Fruit fly (Drosophila melanogaster) S2 (cell line): ENCODE data around the gene Rel.

Experiments used
- CG8478 ChIP-seq: fragments of >200 bp; optimal IDR thresholded peaks from 2 replicates; lab custom pipeline; 2018
- CTCF ChIP-seq, 2 experiments: fragments of >200 bp; optimal IDR thresholded peaks; 2 replicates each; lab custom pipeline; 2018

dm6 chr3R:9051937-9052680 is 4.3 kb upstream of the Rel start, which contains the start of gene Kdm2:
- TF ChIP-seq CG8478 (no peak), CTCF (optimal IDR thresholded peaks at IDR 0.05; lab: Kevin White, UChicago) (no peak)
